Fruit fly (Drosophila melanogaster) whole organism, pupa: Measurements from ENCODE around the gene VhaM9.7-c.
A peak's percentile ranks its signal among the peaks of the same experiment; 100 is the strongest.

Experiments
- CG10348 ChIP-seq: fragments of 200-800 bp; sonication (Bioruptor generic); IDR thresholded peaks from 2 replicates; pipeline ENCODE4 v1.3.6; 2022; ENCODE audit warnings: missing biosample characterization, missing genetic modification characterization
- CG15710 ChIP-seq: fragments of 200-800 bp; sonication (Bioruptor generic); optimal IDR thresholded peaks from 2 replicates; lab custom pipeline; 2018; ENCODE audit warnings: missing biosample characterization, mild to moderate bottlenecking, missing genetic modification characterization, moderate library complexity
- CG34367 ChIP-seq: fragments of 200-800 bp; sonication (Bioruptor generic); optimal IDR thresholded peaks from 2 replicates; lab custom pipeline; 2018; ENCODE audit warnings: missing biosample characterization, mild to moderate bottlenecking, missing genetic modification characterization
- CG4496 ChIP-seq: fragments of 200-800 bp; sonication (Bioruptor generic); IDR thresholded peaks from 3 replicates; pipeline ENCODE4 v1.3.6; 2022; ENCODE audit warnings: missing biosample characterization, missing genetic modification characterization
- CG8159 ChIP-seq: fragments of 200-800 bp; sonication (Bioruptor generic); optimal IDR thresholded peaks from 3 replicates; lab custom pipeline; 2018; ENCODE audit warnings: missing biosample characterization, mild to moderate bottlenecking, missing genetic modification characterization, moderate library complexity
- CG8301 ChIP-seq: fragments of 200-800 bp; sonication (Bioruptor generic); optimal IDR thresholded peaks from 2 replicates; lab custom pipeline; 2018; ENCODE audit warnings: missing biosample characterization, mild to moderate bottlenecking, missing genetic modification characterization
- D1 ChIP-seq: fragments of 200-800 bp; sonication (Bioruptor generic); optimal IDR thresholded peaks from 2 replicates; lab custom pipeline; 2018; ENCODE audit warnings: missing biosample characterization, mild to moderate bottlenecking, missing genetic modification characterization, moderate library complexity
- Snoo ChIP-seq: fragments of 200-800 bp; sonication (Bioruptor generic); optimal IDR thresholded peaks from 3 replicates; lab custom pipeline; 2017; ENCODE audit warnings: missing biosample characterization, mild to moderate bottlenecking, missing genetic modification characterization, inconsistent platforms
- gl ChIP-seq: fragments of 200-800 bp; sonication (Bioruptor generic); optimal IDR thresholded peaks from 2 replicates; lab custom pipeline; 2018; ENCODE audit warnings: missing biosample characterization, mild to moderate bottlenecking, missing genetic modification characterization
- rn ChIP-seq: fragments of 200-800 bp; sonication (Bioruptor generic); IDR thresholded peaks from 2 replicates; pipeline ENCODE4 v1.3.6; 2022; ENCODE audit warnings: missing biosample characterization, missing genetic modification characterization

dm6 chr3L:4160926-4161325, 25.7 kb downstream of the VhaM9.7-c start, which contains the start of gene nab:
- no peak for TF ChIP-seq gl (tag; lab: Kevin White, UChicago)
- TF ChIP-seq CG10348 (GFP tag; lab: Robert Waterston, UW) = no peak
- no peak for TF ChIP-seq CG4496 (GFP tag; lab: Robert Waterston, UW)
- TF ChIP-seq Snoo = peak; percentile 23
- no peak for TF ChIP-seq rn (GFP tag; lab: Robert Waterston, UW)
- TF ChIP-seq CG34367 = no peak
- no peak for TF ChIP-seq CG8159 (tag; lab: Kevin White, UChicago)
- no peak for TF ChIP-seq D1
- TF ChIP-seq CG8301 (tag; lab: Kevin White, UChicago) = no peak
- TF ChIP-seq CG15710 = no peak
